Worm (Caenorhabditis elegans) whole organism, mixed stage, embryonic: ENCODE results near the gene Y62H9A.14.

Source experiments
- lin-32 ChIP-seq: fragments of 200-800 bp; sonication (Bioruptor generic); optimal IDR thresholded peaks from 2 replicates; lab custom pipeline; 2018; ENCODE audit warnings: mild to moderate bottlenecking, missing genetic modification characterization, missing compliant biosample characterization
- unc-62 ChIP-seq: fragments of 150-350 bp; optimal IDR thresholded peaks from 2 replicates; lab custom pipeline; 2014; ENCODE audit warnings: missing biosample characterization, missing genetic modification reagents, missing genetic modification characterization
- ztf-11 ChIP-seq: fragments of 150-350 bp; optimal IDR thresholded peaks from 2 replicates; lab custom pipeline; 2014; ENCODE audit warnings: missing biosample characterization, missing genetic modification characterization

- TF ChIP-seq lin-32 (GFP tag; lab: Kevin White, UChicago) (no peak), unc-62 (GFP tag; lab: Kevin White, UChicago) (no peak), ztf-11 (no peak)
Observed at ce11 chrX:11898040-11898439, 23.0 kb upstream of the Y62H9A.14 start, which contains the start of gene Y62H9A.9.
